Worm (Caenorhabditis elegans): ENCODE measurements around the gene ZC443.1.

The ZC443.1 gene

ce11 chrV:12814481-12814882, 4.6 kb upstream of the ZC443.1 start (continued):
- peak; percentile 77 for TF ChIP-seq lin-11 (tag; optimal IDR thresholded peaks at IDR 0.05)
- peak; percentile 84 for TF ChIP-seq nhr-129 (tag; optimal IDR thresholded peaks at IDR 0.05)
- TF ChIP-seq zag-1 (tag; optimal IDR thresholded peaks at IDR 0.05) = peak; percentile 40

DNA sequence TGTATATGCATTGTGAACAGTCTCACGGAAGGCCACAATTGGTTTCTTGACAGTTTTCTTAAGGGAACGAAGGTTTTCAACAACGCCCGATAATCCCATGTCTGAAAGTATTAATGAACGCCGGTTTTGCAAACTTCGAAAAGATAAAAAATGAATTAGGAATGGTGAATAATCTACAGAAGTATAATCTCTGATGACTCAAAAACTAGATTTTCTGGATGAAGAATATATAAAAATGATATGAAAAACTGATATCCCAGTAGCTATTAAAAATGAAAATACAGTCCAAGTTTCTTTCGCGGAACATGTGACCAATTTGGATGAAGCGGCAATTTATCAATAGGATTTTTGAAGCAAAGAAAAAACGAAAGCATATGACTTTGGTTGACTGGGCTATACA, 4.1 kb upstream of the ZC443.1 start, which contains the start of gene ZC443.3:
Gene ZC443.3 (minus strand): TSS at position 101 of the 400 bp plus-strand sequence.
- TF ChIP-seq lin-39 (tag; optimal IDR thresholded peaks at IDR 0.05) (no peak), mab-5 (tag; optimal IDR thresholded peaks at IDR 0.05) (no peak), sma-9 (GFP tag; optimal IDR thresholded peaks at IDR 0.05) (no peak), sma-9 (tag; optimal IDR thresholded peaks at IDR 0.05) (no peak), lsy-2 (tag; optimal IDR thresholded peaks at IDR 0.05) (no peak), nhr-129 (tag; optimal IDR thresholded peaks at IDR 0.05) (no peak), nhr-21 (tag; optimal IDR thresholded peaks at IDR 0.05) (no peak), blmp-1 (tag; optimal IDR thresholded peaks at IDR 0.05; ENCODE audit: insufficient read depth) (no peak), ztf-11 (tag; optimal IDR thresholded peaks at IDR 0.05) (no peak), R02D3.7 (tag; optimal IDR thresholded peaks at IDR 0.05) (no peak), ztf-4 (tag; optimal IDR thresholded peaks at IDR 0.05) (no peak), snpc-4 (tag; optimal IDR thresholded peaks at IDR 0.05) (no peak), ZK546.5 (tag; optimal IDR thresholded peaks at IDR 0.05) (no peak), elt-1 (tag; optimal IDR thresholded peaks at IDR 0.05) (no peak)

ce11 chrV:12811810-12812209, 1.9 kb upstream of the ZC443.1 start:
- TF ChIP-seq ama-1 (optimal IDR thresholded peaks at IDR 0.05) (peak; percentile 15), lsy-2 (tag; optimal IDR thresholded peaks at IDR 0.05) (peak in 1 of 2 experiments; percentile 5), sma-3 (GFP tag; optimal IDR thresholded peaks at IDR 0.05) (no peak)

- TF ChIP-seq unc-55 (GFP tag; optimal IDR thresholded peaks at IDR 0.05) = peak; percentile 64
- TF ChIP-seq zag-1 (tag; optimal IDR thresholded peaks at IDR 0.05) = no peak
- no peak for TF ChIP-seq nhr-23 (tag; optimal IDR thresholded peaks at IDR 0.05)
- TF ChIP-seq lin-11 (tag; optimal IDR thresholded peaks at IDR 0.05) = no peak
Measured at ce11 chrV:12811126-12811525, 1.2 kb upstream of the ZC443.1 start, which contains the start of gene ZC443.2. Gene ZC443.2 (minus strand): TSS chrV:12811192.

ce11 chrV:12806190-12806589, 3.7 kb downstream of the ZC443.1 start, which contains the start of gene ZC443.7:
Gene ZC443.7 (plus strand): TSS chrV:12806490.
- no peak for TF ChIP-seq alr-1 (tag; optimal IDR thresholded peaks at IDR 0.05)
- TF ChIP-seq snpc-4 (tag; optimal IDR thresholded peaks at IDR 0.05) = no peak
- TF ChIP-seq gmeb-1 (tag; optimal IDR thresholded peaks at IDR 0.05) = no peak
- TF ChIP-seq nhr-77 (tag; optimal IDR thresholded peaks at IDR 0.05) = no peak
- no peak for TF ChIP-seq lsy-2 (tag; optimal IDR thresholded peaks at IDR 0.05)
- no peak for TF ChIP-seq dmd-4 (tag; optimal IDR thresholded peaks at IDR 0.05)
- no peak for TF ChIP-seq ceh-82 (tag; optimal IDR thresholded peaks at IDR 0.05)
- TF ChIP-seq zag-1 (tag; optimal IDR thresholded peaks at IDR 0.05) = no peak
- no peak for TF ChIP-seq nhr-25 (tag; optimal IDR thresholded peaks at IDR 0.05)
- no peak for TF ChIP-seq nhr-21 (tag; optimal IDR thresholded peaks at IDR 0.05)
- TF ChIP-seq nhr-23 (tag; optimal IDR thresholded peaks at IDR 0.05) = no peak
- TF ChIP-seq mdl-1 (tag; optimal IDR thresholded peaks at IDR 0.05) = no peak
- TF ChIP-seq aly-2 (tag; optimal IDR thresholded peaks at IDR 0.05) = no peak
- TF ChIP-seq nhr-129 (tag; optimal IDR thresholded peaks at IDR 0.05) = no peak
- TF ChIP-seq sma-3 (GFP tag; optimal IDR thresholded peaks at IDR 0.05) = no peak
- no peak for TF ChIP-seq skn-1 (tag; optimal IDR thresholded peaks at IDR 0.05)
- no peak for TF ChIP-seq nhr-237 (tag; optimal IDR thresholded peaks at IDR 0.05)
- no peak for TF ChIP-seq unc-39 (tag; optimal IDR thresholded peaks at IDR 0.05)
- TF ChIP-seq lin-39 (tag; optimal IDR thresholded peaks at IDR 0.05) = no peak

DNA sequence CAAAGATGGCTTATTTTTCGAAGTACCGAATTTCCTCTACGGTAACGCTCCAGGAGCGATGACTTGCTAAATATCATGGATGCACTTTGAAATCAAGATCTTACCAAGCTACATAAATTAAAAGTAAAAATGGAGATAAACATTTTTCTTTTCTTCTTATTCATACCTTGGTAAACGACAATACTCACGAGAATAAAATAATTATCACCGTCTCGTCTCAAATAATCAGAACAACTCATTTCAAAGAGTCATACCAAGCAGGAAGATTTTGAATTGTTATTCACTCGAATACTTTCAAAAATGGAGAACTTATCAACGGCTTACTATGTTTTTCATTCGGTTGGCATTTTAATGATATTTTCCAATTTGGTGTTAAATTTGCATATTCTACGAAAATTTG, 6.6 kb downstream of the ZC443.1 start, which contains the start of gene srbc-45:
Gene srbc-45 (plus strand): TSS at position 301 of the 400 bp plus-strand sequence.
- TF ChIP-seq fos-1 (tag; optimal IDR thresholded peaks at IDR 0.05) (no peak), nhr-23 (tag; optimal IDR thresholded peaks at IDR 0.05) (no peak), ceh-16 (tag; optimal IDR thresholded peaks at IDR 0.05) (no peak)
